Worm (Caenorhabditis elegans) whole organism, mixed stage, embryonic: Measurements from ENCODE around the gene faah-4.

ENCODE experiments used
- lsy-2 ChIP-seq: fragments of 150-350 bp; optimal IDR thresholded peaks from 2 replicates; lab custom pipeline; 2014; ENCODE audit warnings: missing biosample characterization, missing genetic modification characterization
- mab-5 ChIP-seq: fragments of 150-350 bp; optimal IDR thresholded peaks from 2 replicates; lab custom pipeline; 2014; ENCODE audit warnings: missing biosample characterization, missing genetic modification characterization
- nhr-237 ChIP-seq: fragments of 150-350 bp; optimal IDR thresholded peaks from 2 replicates; lab custom pipeline; 2014; ENCODE audit warnings: missing biosample characterization, missing genetic modification characterization
- nhr-28 ChIP-seq: fragments of 150-350 bp; optimal IDR thresholded peaks from 2 replicates; lab custom pipeline; 2014; ENCODE audit warnings: missing biosample characterization, missing genetic modification characterization
- zip-8 ChIP-seq: fragments of 150-350 bp; optimal IDR thresholded peaks from 2 replicates; lab custom pipeline; 2014; ENCODE audit warnings: missing biosample characterization, missing genetic modification characterization
- ztf-11 ChIP-seq: fragments of 150-350 bp; optimal IDR thresholded peaks from 2 replicates; lab custom pipeline; 2014; ENCODE audit warnings: missing biosample characterization, missing genetic modification characterization

DNA sequence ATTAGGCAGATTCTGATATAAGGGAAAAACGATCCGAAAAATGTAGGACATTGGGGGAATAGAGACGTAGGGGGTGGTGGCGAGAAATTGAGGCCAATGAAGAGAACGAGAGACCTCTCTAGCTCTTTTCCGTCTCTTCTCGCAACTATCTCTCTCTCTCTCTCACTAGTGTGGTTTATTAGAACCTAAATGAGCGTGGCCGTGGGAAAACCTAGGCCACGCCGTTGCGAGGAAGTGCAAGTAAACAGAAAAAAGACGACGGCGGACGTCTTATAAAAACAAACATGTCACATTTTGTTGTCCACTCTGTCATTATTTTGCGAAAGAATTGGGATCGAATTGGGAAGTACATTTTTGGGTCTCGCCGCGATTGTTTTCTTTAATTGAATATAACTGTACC, 39.7 kb downstream of the faah-4 start:
- TF ChIP-seq nhr-237 (tag; lab: Kevin White, UChicago) (peak; percentile 75), zip-8 (no peak), nhr-28 (tag; lab: Kevin White, UChicago) (no peak), ztf-11 (no peak), lsy-2 (tag; lab: Kevin White, UChicago) (peak; percentile 72), mab-5 (tag; lab: Kevin White, UChicago) (no peak)
